Fruit fly (Drosophila melanogaster): ENCODE measurements around the gene Drsl2.

Gene Drsl2

DNA sequence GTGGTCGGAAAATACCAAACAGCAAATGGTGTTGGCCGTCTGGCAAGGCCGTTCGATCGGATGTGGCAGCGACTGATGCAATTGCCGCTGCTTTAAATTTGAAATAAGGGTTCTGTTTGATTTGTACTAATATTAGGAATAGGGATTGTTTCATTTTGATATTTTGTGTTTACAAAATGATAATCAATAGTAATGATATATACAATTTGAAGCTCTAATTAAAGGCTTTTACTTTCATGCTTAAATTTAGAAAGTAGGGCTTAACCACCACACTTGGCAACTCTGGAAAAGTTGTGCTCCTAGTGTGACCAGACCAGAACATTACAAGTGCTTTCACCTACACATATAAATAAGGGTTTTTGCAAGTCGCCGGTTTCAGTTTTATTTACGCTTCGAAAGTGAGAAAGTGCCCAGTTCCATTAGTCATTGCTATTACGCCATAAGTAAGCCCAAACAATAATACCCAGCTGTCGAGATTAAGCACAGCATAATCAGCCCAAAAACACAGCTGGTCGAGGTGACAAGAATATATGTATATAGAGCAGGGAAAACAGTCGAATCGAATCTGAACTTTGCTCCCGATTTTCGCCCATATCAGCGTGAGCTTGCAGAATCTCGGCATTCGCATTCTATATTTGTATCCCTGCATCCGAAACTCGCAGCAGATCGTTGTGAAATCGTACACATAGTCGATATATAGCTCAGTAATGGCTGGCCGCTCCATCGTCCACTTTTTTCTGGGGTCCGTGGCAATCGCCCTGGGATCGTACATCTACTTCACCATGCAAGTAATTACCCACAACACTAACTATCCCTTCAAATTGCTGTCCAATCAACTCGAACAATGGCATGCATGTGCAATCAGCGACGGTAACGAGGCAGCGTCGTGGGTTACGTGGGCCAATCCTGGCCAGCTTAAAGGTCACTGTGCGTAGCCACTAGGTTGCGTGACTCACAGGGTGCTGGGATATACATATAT lies 12.1 kb downstream of the Drsl2 start, which contains the start of gene Gtpx:
TSS of gene Gtpx (plus strand) at position 341 of the 979 bp plus-strand sequence.
- TF ChIP-seq CG6808 (GFP tag; optimal IDR thresholded peaks at IDR 0.05) (peak; percentile 50), esn (GFP tag; optimal IDR thresholded peaks at IDR 0.05) (peak; percentile 62), CG34406 (GFP tag; optimal IDR thresholded peaks at IDR 0.05) (peak; percentile 33), CG8632 (GFP tag; optimal IDR thresholded peaks at IDR 0.05) (peak; percentile 22), topi (GFP tag; optimal IDR thresholded peaks at IDR 0.05) (peak; percentile 15), eg (GFP tag; IDR thresholded peaks at IDR 0.05) (0 out of 3 replicates have a peak, but pooled peaks have one; percentile 40), CG11294 (GFP tag; IDR thresholded peaks at IDR 0.05) (peak; percentile 8; the same call in 1 of the 2 replicates), Sox14 (GFP tag; optimal IDR thresholded peaks at IDR 0.05) (peak; percentile 48), CG8119 (GFP tag; IDR thresholded peaks at IDR 0.05) (peak; percentile 40; the same call in 1 of the 3 replicates), CG3032 (tag; optimal IDR thresholded peaks at IDR 0.05) (peak; percentile 31), CG31627 (GFP tag; optimal IDR thresholded peaks at IDR 0.05) (peak; percentile 76), cyc (GFP tag; optimal IDR thresholded peaks at IDR 0.05) (peak; percentile 40), Eip78C (GFP tag) (peak; percentile 66), Hr39 (GFP tag; optimal IDR thresholded peaks at IDR 0.05) (peak; percentile 71), CG15336 (GFP tag; IDR thresholded peaks at IDR 0.05) (no peak; the same call in 1 of the 2 replicates), acj6 (GFP tag; optimal IDR thresholded peaks at IDR 0.05) (no peak), CG11762 (GFP tag; optimal IDR thresholded peaks at IDR 0.05; ENCODE audit: insufficient read depth) (no peak), CG6854 (GFP tag; optimal IDR thresholded peaks at IDR 0.05) (peak; percentile 32), CG7368 (GFP tag; optimal IDR thresholded peaks at IDR 0.05) (peak; percentile 14), vri (GFP tag; optimal IDR thresholded peaks at IDR 0.05) (peak; percentile 98), Lpt (GFP tag; optimal IDR thresholded peaks at IDR 0.05) (no peak), svp (GFP tag) (peak; percentile 97), net (GFP tag; optimal IDR thresholded peaks at IDR 0.05) (peak; percentile 15), CG6792 (GFP tag; optimal IDR thresholded peaks at IDR 0.05) (peak; percentile 56), Gug (GFP tag; IDR thresholded peaks at IDR 0.05) (no peak), CG6163 (GFP tag; IDR thresholded peaks at IDR 0.05) (0 out of 3 replicates have a peak, but pooled peaks have one; percentile 42), lz (GFP tag; optimal IDR thresholded peaks at IDR 0.05) (peak; percentile 63), Eip93F (GFP tag; optimal IDR thresholded peaks at IDR 0.05) (peak; percentile 39), Ets21C (GFP tag; optimal IDR thresholded peaks at IDR 0.05) (no peak), Sox102F (GFP tag; optimal IDR thresholded peaks at IDR 0.05) (no peak), pdm3 (GFP tag; optimal IDR thresholded peaks at IDR 0.05) (no peak), Eip75B (GFP tag; optimal IDR thresholded peaks at IDR 0.05) (peak; percentile 34), dsx (GFP tag; optimal IDR thresholded peaks at IDR 0.05; ENCODE audit: poor library complexity, severe bottlenecking) (no peak), Sox15 (GFP tag; optimal IDR thresholded peaks at IDR 0.05) (peak; percentile 42), achi (GFP tag; optimal IDR thresholded peaks at IDR 0.05) (peak; percentile 14), fkh (GFP tag; optimal IDR thresholded peaks at IDR 0.05) (peak; percentile 62), CG32006 (GFP tag; optimal IDR thresholded peaks at IDR 0.05) (no peak), CG8319 (GFP tag; optimal IDR thresholded peaks at IDR 0.05) (no peak), Smox (GFP tag; optimal IDR thresholded peaks at IDR 0.05) (no peak), CG6276 (GFP tag; optimal IDR thresholded peaks at IDR 0.05) (peak; percentile 71), CG10631 (GFP tag; optimal IDR thresholded peaks at IDR 0.05) (no peak), spab (GFP tag; optimal IDR thresholded peaks at IDR 0.05) (peak; percentile 57), salr (GFP tag; optimal IDR thresholded peaks at IDR 0.05) (no peak), CG10669 (GFP tag; optimal IDR thresholded peaks at IDR 0.05) (peak; percentile 18), Blimp-1 (GFP tag; optimal IDR thresholded peaks at IDR 0.05) (peak; percentile 65), CG4318 (GFP tag; optimal IDR thresholded peaks at IDR 0.05) (no peak), CG3919 (GFP tag; optimal IDR thresholded peaks at IDR 0.05) (peak; percentile 46), CG16779 (tag; optimal IDR thresholded peaks at IDR 0.05) (peak; percentile 54), Hr4 (GFP tag; optimal IDR thresholded peaks at IDR 0.05) (no peak)
